Worm (Caenorhabditis elegans) whole organism, L4 larva: Measurements from ENCODE around the gene plst-1.
A peak's percentile ranks its signal among the peaks of the same experiment; 100 is the strongest.
"Not testable (repeated sequence)": the region's sequence is repeated elsewhere in the genome, so short reads cannot be mapped to it uniquely, and the experiment has no call there.

Experiments
- F26F4.8 ChIP-seq: fragments of 200-800 bp; sonication (Bioruptor generic); conservative IDR thresholded peaks from 2 replicates; pipeline ENCODE4 v1.3.6; 2022; ENCODE audit warnings: missing genetic modification characterization, missing compliant biosample characterization
- Y48G9A.11 ChIP-seq: fragments of 200-800 bp; sonication (Bioruptor generic); IDR thresholded peaks from 2 replicates; pipeline ENCODE4 v1.3.6; 2022; ENCODE audit warnings: missing genetic modification reagents, missing genetic modification characterization, missing compliant biosample characterization
- ceh-62 ChIP-seq: sonication (generic microtip); optimal IDR thresholded peaks from 2 replicates; lab custom pipeline; 2017; ENCODE audit warnings: missing biosample characterization, missing genetic modification characterization
- daf-8 ChIP-seq: fragments of 200-800 bp; sonication (Bioruptor generic); IDR thresholded peaks from 2 replicates; pipeline ENCODE4 v1.3.6; 2022; ENCODE audit warnings: missing genetic modification characterization, missing compliant biosample characterization
- dpl-1 ChIP-seq: fragments of 150-350 bp; optimal IDR thresholded peaks from 2 replicates; lab custom pipeline; 2014; ENCODE audit warnings: missing biosample characterization, missing genetic modification reagents, missing genetic modification characterization
- egl-27 ChIP-seq: sonication (generic microtip); optimal IDR thresholded peaks from 3 replicates; lab custom pipeline; 2017; ENCODE audit warnings: missing biosample characterization, missing genetic modification reagents, missing genetic modification characterization
- fkh-10 ChIP-seq: fragments of 150-350 bp; optimal IDR thresholded peaks from 2 replicates; lab custom pipeline; 2014; ENCODE audit warnings: missing biosample characterization, missing genetic modification reagents, missing genetic modification characterization
- hif-1 ChIP-seq, 2 experiments: sonication (generic microtip); optimal IDR thresholded peaks; 2 replicates each; lab custom pipeline; 2016 to 2017; ENCODE audit warnings: missing compliant biosample characterization in 2 of 2, missing genetic modification characterization in 2 of 2, missing genetic modification reagents in 2 of 2, missing genotype in 2 of 2, mild to moderate bottlenecking in 1 of 2
- hlh-30 ChIP-seq: sonication (generic microtip); optimal IDR thresholded peaks from 2 replicates; lab custom pipeline; 2017; ENCODE audit warnings: antibody characterized with exemption, mild to moderate bottlenecking, missing genetic modification characterization, missing compliant biosample characterization; ENCODE audit not compliant: insufficient read depth
- hmg-1.1 ChIP-seq: fragments of 200-800 bp; sonication (Bioruptor generic); IDR thresholded peaks from 2 replicates; pipeline ENCODE4 v1.3.6; 2022; ENCODE audit warnings: missing genetic modification reagents, missing genetic modification characterization, missing compliant biosample characterization
- lin-38 ChIP-seq: fragments of 200-800 bp; sonication (Bioruptor generic); IDR thresholded peaks from 2 replicates; pipeline ENCODE4 v1.3.6; 2022; ENCODE audit warnings: missing genetic modification reagents, missing genetic modification characterization, missing compliant biosample characterization
- lir-3 ChIP-seq: sonication (generic microtip); optimal IDR thresholded peaks from 2 replicates; lab custom pipeline; 2016; ENCODE audit warnings: mild to moderate bottlenecking, missing genetic modification characterization, missing compliant biosample characterization
- lsy-2 ChIP-seq, 2 experiments: fragments of 150-350 bp in 1 of 2; sonication (generic microtip) in 1 of 2; optimal IDR thresholded peaks; 2 replicates each; lab custom pipeline; 2014 to 2017; ENCODE audit warnings: missing biosample characterization in 2 of 2, missing genetic modification characterization in 2 of 2
- mdt-29 ChIP-seq: fragments of 200-800 bp; sonication (Bioruptor generic); IDR thresholded peaks from 2 replicates; pipeline ENCODE4 v1.3.6; 2022; ENCODE audit warnings: missing genetic modification reagents, missing genetic modification characterization, missing compliant biosample characterization
- nhr-102 ChIP-seq: sonication (generic microtip); optimal IDR thresholded peaks from 2 replicates; lab custom pipeline; 2016; ENCODE audit warnings: mild to moderate bottlenecking, missing genetic modification characterization, moderate library complexity, missing compliant biosample characterization
- pha-4 ChIP-seq, 2 experiments: fragments of 150-350 bp in 1 of 2; fragments of 200-800 bp in 1 of 2; sonication (Bioruptor generic) in 1 of 2; IDR thresholded peaks in 1 of 2; optimal IDR thresholded peaks in 1 of 2; 2 replicates each; pipeline versions ENCODE4 v1.3.6 to Lab custom; 2014 to 2022; ENCODE audit warnings: missing genetic modification characterization in 2 of 2, missing genetic modification reagents in 2 of 2, missing biosample characterization in 1 of 2, missing compliant biosample characterization in 1 of 2
- set-16 ChIP-seq: fragments of 200-800 bp; sonication (Bioruptor generic); IDR thresholded peaks from 2 replicates; pipeline ENCODE4 v1.3.6; 2022; ENCODE audit warnings: missing genetic modification reagents, missing genetic modification characterization, missing compliant biosample characterization
- tag-97 ChIP-seq: fragments of 200-800 bp; sonication (Bioruptor generic); IDR thresholded peaks from 2 replicates; pipeline ENCODE4 v1.3.6; 2022; ENCODE audit warnings: missing genetic modification characterization, missing compliant biosample characterization
- zag-1 ChIP-seq: fragments of 150-350 bp; optimal IDR thresholded peaks from 2 replicates; lab custom pipeline; 2014; ENCODE audit warnings: missing biosample characterization, missing genetic modification characterization
- zip-11 ChIP-seq: fragments of 200-800 bp; sonication (Bioruptor generic); IDR thresholded peaks from 2 replicates; pipeline ENCODE4 v1.3.6; 2022; ENCODE audit warnings: missing genetic modification characterization, missing compliant biosample characterization

The plst-1 gene

ce11 chrIV:1309600-1310207 lies 20.3 kb downstream of the plst-1 start, which contains the start of the genes ddx-46 and F53H1.4 (continued):
- TF ChIP-seq egl-27 (tag; lab: Kevin White, UChicago) (no peak), nhr-102 (tag; lab: Kevin White, UChicago) (no peak), mdt-29 (GFP tag; lab: Robert Waterston, UW) (no peak), ceh-62 (tag; lab: Kevin White, UChicago) (no peak), hmg-1.1 (no peak)

ce11 chrIV:1310337-1310736 lies 20.9 kb downstream of the plst-1 start:
- TF ChIP-seq F26F4.8 (GFP tag; lab: Robert Waterston, UW) (no peak), lin-38 (GFP tag; lab: Robert Waterston, UW) (peak; percentile 88)

- TF ChIP-seq hlh-30, result peak; percentile 16
- peak in 1 of 2 experiments; percentile 76 for TF ChIP-seq lsy-2 (tag; optimal IDR thresholded peaks at IDR 0.05; lab: Kevin White, UChicago)
- TF ChIP-seq dpl-1 (GFP tag; lab: Kevin White, UChicago), result peak; percentile 40
- TF ChIP-seq Y48G9A.11 (GFP tag; lab: Robert Waterston, UW), result 0 out of 2 replicates have a peak, but pooled peaks have one; percentile 46
- TF ChIP-seq zag-1 (tag; lab: Kevin White, UChicago), result no peak
- TF ChIP-seq pha-4 (GFP tag; IDR thresholded peaks at IDR 0.05; lab: Robert Waterston, UW), result no peak
- no peak for TF ChIP-seq pha-4 (tag; optimal IDR thresholded peaks at IDR 0.05; lab: Kevin White, UChicago)
- TF ChIP-seq lin-38 (GFP tag; lab: Robert Waterston, UW), result peak; percentile 96
Measured at ce11 chrIV:1328682-1329212, 39.3 kb downstream of the plst-1 start, which contains the start of gene F53H1.3. Gene F53H1.3, plus strand, starts transcription at chrIV:1329162.

- TF ChIP-seq zip-11, tag-97, daf-8 (GFP tag; lab: Robert Waterston, UW): not testable (repeated sequence)
Measured at ce11 chrIV:1340788-1341187, 51.4 kb downstream of the plst-1 start, which contains the start of gene F58F6.6. Gene F58F6.6, plus strand, starts transcription at chrIV:1341088.

- TF ChIP-seq lir-3 (tag; lab: Kevin White, UChicago); hif-1 (tag; optimal IDR thresholded peaks at IDR 0.05; lab: Kevin White, UChicago); fkh-10 (GFP tag; lab: Kevin White, UChicago): not testable (repeated sequence)
- TF ChIP-seq, all 104 proteins: peak for 0; not testable (repeated sequence) for 104
Measured at ce11 chrIV:1343379-1343778, 54.0 kb downstream of the plst-1 start, which contains the start of gene F58F6.5. Gene F58F6.5, plus strand, starts transcription at chrIV:1343679.

ce11 chrIV:1345421-1345820 lies 56.0 kb downstream of the plst-1 start:
- TF ChIP-seq set-16 (GFP tag; lab: Robert Waterston, UW), result peak; percentile 77
